Fruit fly (Drosophila melanogaster): ENCODE results near the gene CG43376.

Gene CG43376

dm6 chr2L:13780109-13780947 is 6.5 kb downstream of the CG43376 start, which contains the start of the genes CG9008 and p38b (continued):
- TF ChIP-seq h (optimal IDR thresholded peaks at IDR 0.05): no peak
- no peak for TF ChIP-seq Neu2 (GFP tag; optimal IDR thresholded peaks at IDR 0.05; ENCODE audit: borderline replicate concordance)
- peak; percentile 67; the same call in 1 of the 2 replicates for TF ChIP-seq CG6689 (GFP tag; IDR thresholded peaks at IDR 0.05)
- TF ChIP-seq Atf-2 (GFP tag; optimal IDR thresholded peaks at IDR 0.05): no peak
- no peak for TF ChIP-seq NC2α (GFP tag; optimal IDR thresholded peaks at IDR 0.05)
- TF ChIP-seq Sox102F (GFP tag; optimal IDR thresholded peaks at IDR 0.05): peak; percentile 80
- TF ChIP-seq Dref (GFP tag; IDR thresholded peaks at IDR 0.05): peak; percentile 83
- peak; percentile 80 for TF ChIP-seq HHEX (GFP tag; optimal IDR thresholded peaks at IDR 0.05)
- TF ChIP-seq CG12942 (GFP tag; optimal IDR thresholded peaks at IDR 0.05): peak; percentile 46
- TF ChIP-seq B-H1 (GFP tag; IDR thresholded peaks at IDR 0.05): peak; percentile 10; the same call in 1 of the 3 replicates
- peak; percentile 91 for TF ChIP-seq CG30403 (GFP tag; optimal IDR thresholded peaks at IDR 0.05)
- TF ChIP-seq tna (GFP tag; IDR thresholded peaks at IDR 0.05; ENCODE audit: partially characterized antibody): peak; percentile 45
- peak; percentile 31 for TF ChIP-seq CG8290 (GFP tag; optimal IDR thresholded peaks at IDR 0.05)
- peak in 1 of 2 experiments; percentile 74 for TF ChIP-seq CG8290 (tag; optimal IDR thresholded peaks at IDR 0.05)
- peak; percentile 76 for TF ChIP-seq Abd-B (GFP tag; optimal IDR thresholded peaks at IDR 0.05)
- TF ChIP-seq CG33213 (GFP tag; optimal IDR thresholded peaks at IDR 0.05): no peak
- no peak for TF ChIP-seq Ravus (GFP tag; IDR thresholded peaks at IDR 0.05)
- peak; percentile 8 for TF ChIP-seq vfl (GFP tag; optimal IDR thresholded peaks at IDR 0.05)
- TF ChIP-seq Dfd (GFP tag; optimal IDR thresholded peaks at IDR 0.05): no peak
- no peak for TF ChIP-seq eve (GFP tag; optimal IDR thresholded peaks at IDR 0.05)
- TF ChIP-seq usp (GFP tag; optimal IDR thresholded peaks at IDR 0.05): no peak
- TF ChIP-seq NFAT (GFP tag; IDR thresholded peaks at IDR 0.05): peak; percentile 85
- TF ChIP-seq Sry-β (GFP tag; optimal IDR thresholded peaks at IDR 0.05): peak; percentile 28
- peak; percentile 49; the same call in 1 of the 3 replicates for TF ChIP-seq Opbp (GFP tag; IDR thresholded peaks at IDR 0.05; ENCODE audit: partially characterized antibody)
- TF ChIP-seq Dll (GFP tag; IDR thresholded peaks at IDR 0.05; ENCODE audit: partially characterized antibody): peak; percentile 53
- peak; percentile 79 for TF ChIP-seq sens (GFP tag)
- no peak for TF ChIP-seq Mes4 (GFP tag; optimal IDR thresholded peaks at IDR 0.05)
- peak; percentile 91 for TF ChIP-seq Med (GFP tag)
- TF ChIP-seq sc (optimal IDR thresholded peaks at IDR 0.05): no peak
- peak; percentile 65 for TF ChIP-seq sc (GFP tag; optimal IDR thresholded peaks at IDR 0.05)
- TF ChIP-seq chn (GFP tag; optimal IDR thresholded peaks at IDR 0.05): peak; percentile 21
- no peak for TF ChIP-seq CG17802 (tag; optimal IDR thresholded peaks at IDR 0.05)
- TF ChIP-seq CG4617 (GFP tag; optimal IDR thresholded peaks at IDR 0.05; ENCODE audit: borderline replicate concordance): peak; percentile 53
- peak; percentile 61 for TF ChIP-seq sob (GFP tag; IDR thresholded peaks at IDR 0.05)
- peak; percentile 71; the same call in 2 of the 3 replicates for TF ChIP-seq so (GFP tag; IDR thresholded peaks at IDR 0.05)
- peak; percentile 75 for TF ChIP-seq CG4424 (GFP tag; optimal IDR thresholded peaks at IDR 0.05)
- TF ChIP-seq phol (tag; optimal IDR thresholded peaks at IDR 0.05): peak; percentile 88
- peak; percentile 13; the same call in 1 of the 3 replicates for TF ChIP-seq CG6175 (GFP tag; IDR thresholded peaks at IDR 0.05)
- no peak for TF ChIP-seq pb (GFP tag; optimal IDR thresholded peaks at IDR 0.05)
- TF ChIP-seq CG3163 (GFP tag; optimal IDR thresholded peaks at IDR 0.05): no peak
- TF ChIP-seq H2.0 (GFP tag; IDR thresholded peaks at IDR 0.05): no peak; the same call in 1 of the 2 replicates
- TF ChIP-seq Ssrp (tag; optimal IDR thresholded peaks at IDR 0.05): peak; percentile 87
- no peak for TF ChIP-seq sna (GFP tag; IDR thresholded peaks at IDR 0.05; ENCODE audit: partially characterized antibody)
- TF ChIP-seq Stat92E (GFP tag; optimal IDR thresholded peaks at IDR 0.05): peak in 1 of 3 experiments; percentile 19
- TF ChIP-seq CG17328 (GFP tag; IDR thresholded peaks at IDR 0.05): peak; percentile 22; the same call in 1 of the 2 replicates
- TF ChIP-seq CG18011 (GFP tag; optimal IDR thresholded peaks at IDR 0.05): peak; percentile 31
- no peak for TF ChIP-seq CG43689 (GFP tag; IDR thresholded peaks at IDR 0.05)
- TF ChIP-seq dimm (GFP tag; IDR thresholded peaks at IDR 0.05): no peak
- peak; percentile 90 for TF ChIP-seq CG9437 (GFP tag; optimal IDR thresholded peaks at IDR 0.05)
- peak; percentile 77 for TF ChIP-seq gsb-n (tag; optimal IDR thresholded peaks at IDR 0.05)

Data from whole organism, embryonic.